Worm (Caenorhabditis elegans) whole organism, L4 larva: ENCODE measurements around the gene acs-19.
A peak's percentile ranks its signal among the peaks of the same experiment; 100 is the strongest.

Experiments used
- D1046.2 ChIP-seq: fragments of 200-800 bp; sonication (Bioruptor generic); IDR thresholded peaks from 2 replicates; pipeline ENCODE4 v1.3.6; 2022; ENCODE audit warnings: missing genetic modification characterization, missing compliant biosample characterization
- F26F4.8 ChIP-seq: fragments of 200-800 bp; sonication (Bioruptor generic); conservative IDR thresholded peaks from 2 replicates; pipeline ENCODE4 v1.3.6; 2022; ENCODE audit warnings: missing genetic modification characterization, missing compliant biosample characterization
- F37D6.2 ChIP-seq: sonication (generic microtip); optimal IDR thresholded peaks from 2 replicates; lab custom pipeline; 2016; ENCODE audit warnings: mild to moderate bottlenecking, missing genetic modification characterization, missing compliant biosample characterization
- F49E8.2 ChIP-seq: sonication (generic microtip); optimal IDR thresholded peaks from 2 replicates; lab custom pipeline; 2016; ENCODE audit warnings: missing compliant biosample characterization, mild to moderate bottlenecking, missing genetic modification characterization, borderline replicate concordance
- R02D3.7 ChIP-seq: fragments of 150-350 bp; sonication (generic microtip); optimal IDR thresholded peaks from 3 replicates; lab custom pipeline; 2014; ENCODE audit warnings: missing biosample characterization, missing genetic modification characterization
- T26A8.4 ChIP-seq: fragments of 200-800 bp; sonication (Bioruptor generic); IDR thresholded peaks from 2 replicates; pipeline ENCODE4 v1.3.6; 2022; ENCODE audit warnings: missing genetic modification characterization, missing compliant biosample characterization
- Y48G9A.11 ChIP-seq: fragments of 200-800 bp; sonication (Bioruptor generic); IDR thresholded peaks from 2 replicates; pipeline ENCODE4 v1.3.6; 2022; ENCODE audit warnings: missing genetic modification reagents, missing genetic modification characterization, missing compliant biosample characterization
- Y75B8A.6 ChIP-seq: fragments of 200-800 bp; sonication (Bioruptor generic); IDR thresholded peaks from 2 replicates; pipeline ENCODE4 v1.3.6; 2022; ENCODE audit warnings: missing genetic modification reagents, missing genetic modification characterization, missing compliant biosample characterization
- ZK337.2 ChIP-seq: fragments of 200-800 bp; sonication (Bioruptor generic); IDR thresholded peaks from 2 replicates; pipeline ENCODE4 v1.3.6; 2022; ENCODE audit warnings: missing genetic modification reagents, missing genetic modification characterization, missing compliant biosample characterization
- arid-1 ChIP-seq: fragments of 200-800 bp; sonication (Bioruptor generic); conservative IDR thresholded peaks from 2 replicates; pipeline ENCODE4 v1.3.6; 2022; ENCODE audit warnings: missing genetic modification reagents, missing genetic modification characterization, missing compliant biosample characterization
- attf-4 ChIP-seq: sonication (generic microtip); optimal IDR thresholded peaks from 3 replicates; lab custom pipeline; 2017; ENCODE audit warnings: missing biosample characterization, missing genetic modification characterization
- ceh-20 ChIP-seq: fragments of 200-800 bp; sonication (Bioruptor generic); IDR thresholded peaks from 2 replicates; pipeline ENCODE4 v1.3.6; 2022; ENCODE audit warnings: missing genetic modification reagents, missing genetic modification characterization, missing compliant biosample characterization
- ceh-28 ChIP-seq: fragments of 150-350 bp; optimal IDR thresholded peaks from 2 replicates; lab custom pipeline; 2014; ENCODE audit warnings: missing biosample characterization, missing genetic modification reagents, missing genetic modification characterization
- ceh-32 ChIP-seq: sonication (generic microtip); optimal IDR thresholded peaks from 2 replicates; lab custom pipeline; 2016; ENCODE audit warnings: mild to moderate bottlenecking, missing genetic modification characterization, missing compliant biosample characterization; ENCODE audit not compliant: poor library complexity
- ceh-44 ChIP-seq: fragments of 200-800 bp; sonication (Bioruptor generic); IDR thresholded peaks from 2 replicates; pipeline ENCODE4 v1.3.6; 2022; ENCODE audit warnings: missing genetic modification reagents, missing genetic modification characterization, missing compliant biosample characterization
- ceh-62 ChIP-seq: sonication (generic microtip); optimal IDR thresholded peaks from 2 replicates; lab custom pipeline; 2017; ENCODE audit warnings: missing biosample characterization, missing genetic modification characterization
- ceh-82 ChIP-seq: sonication (generic microtip); optimal IDR thresholded peaks from 2 replicates; lab custom pipeline; 2017; ENCODE audit warnings: missing biosample characterization, missing genetic modification characterization
- ces-1 ChIP-seq: fragments of 150-350 bp; sonication (generic microtip); optimal IDR thresholded peaks from 4 replicates; lab custom pipeline; 2014; ENCODE audit warnings: missing biosample characterization, missing genetic modification reagents, missing genetic modification characterization
- cey-2 ChIP-seq: sonication (generic microtip); optimal IDR thresholded peaks from 3 replicates; lab custom pipeline; 2017; ENCODE audit warnings: missing genetic modification characterization, mild to moderate bottlenecking, missing compliant biosample characterization, antibody characterized with exemption, borderline replicate concordance; ENCODE audit not compliant: insufficient read depth
- daf-12 ChIP-seq: fragments of 150-350 bp; optimal IDR thresholded peaks from 2 replicates; lab custom pipeline; 2014; ENCODE audit warnings: missing biosample characterization, missing genetic modification reagents, missing genetic modification characterization
- daf-16 ChIP-seq, 3 experiments: sonication (generic microtip); optimal IDR thresholded peaks; 2 replicates each; lab custom pipeline; 2016 to 2017; ENCODE audit warnings: missing genetic modification characterization in 3 of 3, missing genetic modification reagents in 3 of 3, mild to moderate bottlenecking in 2 of 3, missing compliant biosample characterization in 2 of 3, missing biosample characterization in 1 of 3, moderate library complexity in 1 of 3
- daf-8 ChIP-seq: fragments of 200-800 bp; sonication (Bioruptor generic); IDR thresholded peaks from 2 replicates; pipeline ENCODE4 v1.3.6; 2022; ENCODE audit warnings: missing genetic modification characterization, missing compliant biosample characterization
- dmd-9 ChIP-seq: fragments of 200-800 bp; sonication (Bioruptor generic); IDR thresholded peaks from 2 replicates; pipeline ENCODE4 v1.3.6; 2022; ENCODE audit warnings: missing genetic modification reagents, missing genetic modification characterization, missing compliant biosample characterization
- duxl-1 ChIP-seq: sonication (generic microtip); optimal IDR thresholded peaks from 2 replicates; lab custom pipeline; 2016; ENCODE audit warnings: mild to moderate bottlenecking, missing genetic modification characterization, moderate library complexity, missing compliant biosample characterization; ENCODE audit not compliant: poor library complexity
- dve-1 ChIP-seq: sonication (generic microtip); optimal IDR thresholded peaks from 2 replicates; lab custom pipeline; 2017; ENCODE audit warnings: antibody characterized with exemption, mild to moderate bottlenecking, missing genetic modification characterization, missing compliant biosample characterization; ENCODE audit not compliant: insufficient read depth
- hlh-30 ChIP-seq: sonication (generic microtip); optimal IDR thresholded peaks from 2 replicates; lab custom pipeline; 2017; ENCODE audit warnings: antibody characterized with exemption, mild to moderate bottlenecking, missing genetic modification characterization, missing compliant biosample characterization; ENCODE audit not compliant: insufficient read depth
- hmg-1.1 ChIP-seq: fragments of 200-800 bp; sonication (Bioruptor generic); IDR thresholded peaks from 2 replicates; pipeline ENCODE4 v1.3.6; 2022; ENCODE audit warnings: missing genetic modification reagents, missing genetic modification characterization, missing compliant biosample characterization
- lin-1 ChIP-seq: fragments of 200-800 bp; sonication (Bioruptor generic); IDR thresholded peaks from 2 replicates; pipeline ENCODE4 v1.3.6; 2022; ENCODE audit warnings: missing genetic modification reagents, missing genetic modification characterization, missing compliant biosample characterization
- lin-15B ChIP-seq: fragments of 150-350 bp; sonication (generic microtip); optimal IDR thresholded peaks from 3 replicates; lab custom pipeline; 2014; ENCODE audit warnings: missing biosample characterization, missing genetic modification characterization
- lsy-2 ChIP-seq, 2 experiments: fragments of 150-350 bp in 1 of 2; sonication (generic microtip) in 1 of 2; optimal IDR thresholded peaks; 2 replicates each; lab custom pipeline; 2014 to 2017; ENCODE audit warnings: missing biosample characterization in 2 of 2, missing genetic modification characterization in 2 of 2
- madf-9 ChIP-seq: fragments of 200-800 bp; sonication (Bioruptor generic); conservative IDR thresholded peaks from 2 replicates; pipeline ENCODE4 v1.3.6; 2022; ENCODE audit warnings: missing genetic modification reagents, missing genetic modification characterization, missing compliant biosample characterization
- mdt-29 ChIP-seq: fragments of 200-800 bp; sonication (Bioruptor generic); IDR thresholded peaks from 2 replicates; pipeline ENCODE4 v1.3.6; 2022; ENCODE audit warnings: missing genetic modification reagents, missing genetic modification characterization, missing compliant biosample characterization
- mep-1 ChIP-seq: fragments of 150-350 bp; sonication (generic microtip); optimal IDR thresholded peaks from 3 replicates; lab custom pipeline; 2014; ENCODE audit warnings: missing biosample characterization, missing genetic modification characterization
- mxl-3 ChIP-seq: fragments of 200-800 bp; sonication (Bioruptor generic); optimal IDR thresholded peaks from 2 replicates; lab custom pipeline; 2018; ENCODE audit warnings: mild to moderate bottlenecking, missing genetic modification characterization, missing compliant biosample characterization
- nhr-10 ChIP-seq: fragments of 150-350 bp; optimal IDR thresholded peaks from 2 replicates; lab custom pipeline; 2014; ENCODE audit warnings: missing biosample characterization, missing genetic modification characterization
- nhr-102 ChIP-seq: sonication (generic microtip); optimal IDR thresholded peaks from 2 replicates; lab custom pipeline; 2016; ENCODE audit warnings: mild to moderate bottlenecking, missing genetic modification characterization, moderate library complexity, missing compliant biosample characterization
- nhr-11 ChIP-seq: fragments of 150-350 bp; optimal IDR thresholded peaks from 2 replicates; lab custom pipeline; 2014; ENCODE audit warnings: missing biosample characterization, missing genetic modification characterization
- nhr-25 ChIP-seq: sonication (generic microtip); optimal IDR thresholded peaks from 2 replicates; lab custom pipeline; 2017; ENCODE audit warnings: missing genetic modification characterization, mild to moderate bottlenecking, missing compliant biosample characterization, antibody characterized with exemption, moderate library complexity, borderline replicate concordance; ENCODE audit not compliant: insufficient read depth
- nhr-42 ChIP-seq: fragments of 200-800 bp; sonication (Bioruptor generic); IDR thresholded peaks from 2 replicates; pipeline ENCODE4 v1.3.6; 2022; ENCODE audit warnings: missing genetic modification characterization, missing compliant biosample characterization
- nhr-48 ChIP-seq: sonication (generic microtip); optimal IDR thresholded peaks from 2 replicates; lab custom pipeline; 2016; ENCODE audit warnings: mild to moderate bottlenecking, missing genetic modification characterization, missing compliant biosample characterization
- nhr-6 ChIP-seq: fragments of 150-350 bp; optimal IDR thresholded peaks from 2 replicates; lab custom pipeline; 2014; ENCODE audit warnings: missing biosample characterization, missing genetic modification characterization
- nhr-76 ChIP-seq: fragments of 150-350 bp; optimal IDR thresholded peaks from 2 replicates; lab custom pipeline; 2014; ENCODE audit warnings: missing biosample characterization, missing genetic modification characterization
- pqm-1 ChIP-seq: sonication (generic microtip); optimal IDR thresholded peaks from 2 replicates; lab custom pipeline; 2017; ENCODE audit warnings: missing biosample characterization, missing genetic modification characterization
- sdz-12 ChIP-seq: fragments of 200-800 bp; sonication (Bioruptor generic); optimal IDR thresholded peaks from 2 replicates; lab custom pipeline; 2018; ENCODE audit warnings: mild to moderate bottlenecking, missing genetic modification characterization, missing compliant biosample characterization
- skn-1 ChIP-seq: fragments of 150-350 bp; optimal IDR thresholded peaks from 2 replicates; lab custom pipeline; 2014; ENCODE audit warnings: missing biosample characterization, missing genetic modification characterization
- snpc-4 ChIP-seq: fragments of 150-350 bp; optimal IDR thresholded peaks from 2 replicates; lab custom pipeline; 2014; ENCODE audit warnings: missing biosample characterization, missing genetic modification characterization
- zag-1 ChIP-seq: fragments of 150-350 bp; optimal IDR thresholded peaks from 2 replicates; lab custom pipeline; 2014; ENCODE audit warnings: missing biosample characterization, missing genetic modification characterization
- zfp-2 ChIP-seq: sonication (generic microtip); optimal IDR thresholded peaks from 2 replicates; lab custom pipeline; 2016; ENCODE audit warnings: mild to moderate bottlenecking, missing genetic modification characterization, missing compliant biosample characterization
- zfp-3 ChIP-seq: fragments of 200-800 bp; sonication (Bioruptor generic); conservative IDR thresholded peaks from 2 replicates; pipeline ENCODE4 v1.3.6; 2022; ENCODE audit warnings: missing genetic modification reagents, missing genetic modification characterization, missing compliant biosample characterization
- zip-11 ChIP-seq: fragments of 200-800 bp; sonication (Bioruptor generic); IDR thresholded peaks from 2 replicates; pipeline ENCODE4 v1.3.6; 2022; ENCODE audit warnings: missing genetic modification characterization, missing compliant biosample characterization
- ztf-11 ChIP-seq: fragments of 150-350 bp; optimal IDR thresholded peaks from 2 replicates; lab custom pipeline; 2014; ENCODE audit warnings: missing biosample characterization, missing genetic modification characterization

acs-19 gene

ce11 chrIII:3916624-3917023 lies 52.3 kb downstream of the acs-19 start, which contains the start of gene ccdc-47 (continued):
- TF ChIP-seq nhr-25 (tag; lab: Kevin White, UChicago), result no peak
- no peak for TF ChIP-seq ceh-28
- no peak for TF ChIP-seq arid-1 (GFP tag; lab: Robert Waterston, UW)
- peak; percentile 75 for TF ChIP-seq mep-1 (tag; lab: Kevin White, UChicago)
- no peak for TF ChIP-seq nhr-76 (tag; lab: Kevin White, UChicago)
- TF ChIP-seq T26A8.4 (GFP tag; lab: Robert Waterston, UW), result peak; percentile 77
- TF ChIP-seq zfp-3 (GFP tag; lab: Robert Waterston, UW), result no peak
- TF ChIP-seq Y75B8A.6 (GFP tag; lab: Robert Waterston, UW), result no peak
- no peak for TF ChIP-seq daf-16 (GFP tag; optimal IDR thresholded peaks at IDR 0.05; lab: Kevin White, UChicago)
- TF ChIP-seq daf-16 (tag; optimal IDR thresholded peaks at IDR 0.05; lab: Kevin White, UChicago), result peak; percentile 47
- peak; percentile 67 for TF ChIP-seq duxl-1 (tag; lab: Kevin White, UChicago)
- peak; percentile 21 for TF ChIP-seq mxl-3 (GFP tag; lab: Kevin White, UChicago)
- no peak for TF ChIP-seq pqm-1 (tag; lab: Kevin White, UChicago)
- TF ChIP-seq madf-9, result no peak
- TF ChIP-seq mdt-29 (GFP tag; lab: Robert Waterston, UW), result no peak
- TF ChIP-seq nhr-102 (tag; lab: Kevin White, UChicago), result no peak
- TF ChIP-seq zfp-2 (tag; lab: Kevin White, UChicago), result no peak
- TF ChIP-seq hmg-1.1 (GFP tag; lab: Robert Waterston, UW), result peak; percentile 56; the same call in 1 of the 2 replicates
- TF ChIP-seq lin-1 (GFP tag; lab: Robert Waterston, UW), result no peak
- peak; percentile 67 for TF ChIP-seq nhr-6 (tag; lab: Kevin White, UChicago)
- TF ChIP-seq lin-15B (tag; lab: Kevin White, UChicago), result no peak
- no peak for TF ChIP-seq nhr-11 (tag; lab: Kevin White, UChicago)
- no peak for TF ChIP-seq dmd-9 (GFP tag; lab: Robert Waterston, UW)
- TF ChIP-seq ceh-32 (tag; lab: Kevin White, UChicago), result no peak
- no peak for TF ChIP-seq F37D6.2 (tag; lab: Kevin White, UChicago)
- 0 out of 2 replicates have a peak, but pooled peaks have one; percentile 48 for TF ChIP-seq nhr-42 (GFP tag; lab: Robert Waterston, UW)
- TF ChIP-seq zag-1 (tag; lab: Kevin White, UChicago), result no peak
- TF ChIP-seq F26F4.8 (GFP tag; lab: Robert Waterston, UW), result no peak
- no peak for TF ChIP-seq cey-2 (tag; lab: Kevin White, UChicago)
- TF ChIP-seq ces-1, result no peak
- TF ChIP-seq ceh-44 (GFP tag; lab: Robert Waterston, UW), result no peak
- no peak for TF ChIP-seq attf-4 (tag; lab: Kevin White, UChicago)
- no peak for TF ChIP-seq Y48G9A.11 (GFP tag; lab: Robert Waterston, UW)
- no peak for TF ChIP-seq ztf-11 (tag; lab: Kevin White, UChicago)
- no peak for TF ChIP-seq ceh-62
- no peak for TF ChIP-seq snpc-4 (tag; lab: Kevin White, UChicago)
- TF ChIP-seq D1046.2 (GFP tag; lab: Robert Waterston, UW), result no peak
- peak; percentile 6 for TF ChIP-seq hlh-30 (tag; lab: Kevin White, UChicago)
- TF ChIP-seq nhr-10, result no peak
- no peak for TF ChIP-seq sdz-12
- no peak for TF ChIP-seq daf-12 (tag; lab: Kevin White, UChicago)
- no peak for TF ChIP-seq ceh-20
- TF ChIP-seq dve-1 (tag; lab: Kevin White, UChicago), result peak; percentile 59
- no peak for TF ChIP-seq ZK337.2 (GFP tag; lab: Robert Waterston, UW)
- no peak for TF ChIP-seq F49E8.2 (tag; lab: Kevin White, UChicago)
- TF ChIP-seq daf-8, result no peak
- TF ChIP-seq skn-1 (tag; lab: Kevin White, UChicago), result no peak
- TF ChIP-seq zip-11 (GFP tag; lab: Robert Waterston, UW), result no peak
- no peak for TF ChIP-seq R02D3.7 (tag; lab: Kevin White, UChicago)
- TF ChIP-seq ceh-82 (tag; lab: Kevin White, UChicago), result no peak
- peak in 1 of 2 experiments; percentile 79 for TF ChIP-seq lsy-2 (tag; optimal IDR thresholded peaks at IDR 0.05; lab: Kevin White, UChicago)
- TF ChIP-seq nhr-48 (tag; lab: Kevin White, UChicago), result no peak
